Worm (Caenorhabditis elegans) whole organism, L3 larva: ENCODE measurements around the gene unc-71.

ENCODE experiments used
- R02D3.7 ChIP-seq: fragments of 150-350 bp; optimal IDR thresholded peaks from 2 replicates; lab custom pipeline; 2014; ENCODE audit warnings: missing biosample characterization, missing genetic modification characterization
- aly-2 ChIP-seq: fragments of 150-350 bp; optimal IDR thresholded peaks from 2 replicates; lab custom pipeline; 2014; ENCODE audit warnings: missing biosample characterization, missing genetic modification characterization
- ceh-16 ChIP-seq: sonication (generic microtip); optimal IDR thresholded peaks from 2 replicates; lab custom pipeline; 2017; ENCODE audit warnings: missing biosample characterization, missing genetic modification characterization
- ceh-28 ChIP-seq: fragments of 150-350 bp; optimal IDR thresholded peaks from 2 replicates; lab custom pipeline; 2014; ENCODE audit warnings: missing biosample characterization, missing genetic modification reagents, missing genetic modification characterization
- ceh-82 ChIP-seq: fragments of 150-350 bp; optimal IDR thresholded peaks from 2 replicates; lab custom pipeline; 2014; ENCODE audit warnings: missing biosample characterization, missing genetic modification characterization
- daf-12 ChIP-seq: fragments of 150-350 bp; optimal IDR thresholded peaks from 2 replicates; lab custom pipeline; 2014; ENCODE audit warnings: missing biosample characterization, missing genetic modification reagents, missing genetic modification characterization
- egl-5 ChIP-seq: fragments of 150-350 bp; optimal IDR thresholded peaks from 2 replicates; lab custom pipeline; 2017; ENCODE audit warnings: missing biosample characterization, missing genetic modification reagents, missing genetic modification characterization, inconsistent platforms
- elt-2 ChIP-seq: sonication (generic microtip); optimal IDR thresholded peaks from 2 replicates; lab custom pipeline; 2016; ENCODE audit warnings: missing genetic modification reagents, mild to moderate bottlenecking, missing genetic modification characterization, missing compliant biosample characterization
- elt-3 ChIP-seq, 3 experiments: fragments of 150-350 bp in 1 of 3; sonication (generic microtip) in 2 of 3; optimal IDR thresholded peaks; 2 replicates in 2 of 3; 4 replicates in 1 of 3; lab custom pipeline; 2014 to 2017; ENCODE audit warnings: missing biosample characterization in 3 of 3, missing genetic modification characterization in 3 of 3
- eor-1 ChIP-seq, 2 experiments: fragments of 150-350 bp; optimal IDR thresholded peaks; 2 replicates each; lab custom pipeline; 2014 to 2018; ENCODE audit warnings: missing biosample characterization in 2 of 2, missing genetic modification characterization in 2 of 2
- hmg-11 ChIP-seq: sonication (generic microtip); optimal IDR thresholded peaks from 2 replicates; lab custom pipeline; 2016; ENCODE audit warnings: missing genetic modification characterization, missing compliant biosample characterization
- jun-1 ChIP-seq: fragments of 150-350 bp; optimal IDR thresholded peaks from 2 replicates; lab custom pipeline; 2014; ENCODE audit warnings: missing biosample characterization, missing genetic modification reagents, missing genetic modification characterization
- lin-15B ChIP-seq: fragments of 150-350 bp; optimal IDR thresholded peaks from 2 replicates; lab custom pipeline; 2014; ENCODE audit warnings: missing biosample characterization, missing genetic modification characterization
- mml-1 ChIP-seq: fragments of 150-350 bp; sonication (generic microtip); optimal IDR thresholded peaks from 3 replicates; lab custom pipeline; 2014; ENCODE audit warnings: missing biosample characterization, missing genetic modification characterization
- nfya-1 ChIP-seq: sonication (generic microtip); optimal IDR thresholded peaks from 2 replicates; lab custom pipeline; 2017; ENCODE audit warnings: missing genetic modification characterization, mild to moderate bottlenecking, missing compliant biosample characterization, antibody characterized with exemption, moderate library complexity; ENCODE audit not compliant: insufficient read depth
- nhr-12 ChIP-seq: fragments of 150-350 bp; optimal IDR thresholded peaks from 2 replicates; lab custom pipeline; 2014; ENCODE audit warnings: missing biosample characterization, missing genetic modification characterization
- nhr-23 ChIP-seq: fragments of 150-350 bp; optimal IDR thresholded peaks from 2 replicates; lab custom pipeline; 2014; ENCODE audit warnings: missing biosample characterization, missing genetic modification reagents, missing genetic modification characterization
- nhr-237 ChIP-seq: fragments of 150-350 bp; optimal IDR thresholded peaks from 2 replicates; lab custom pipeline; 2014; ENCODE audit warnings: missing biosample characterization, missing genetic modification characterization
- nhr-25 ChIP-seq: sonication (generic microtip); optimal IDR thresholded peaks from 2 replicates; lab custom pipeline; 2017; ENCODE audit warnings: missing biosample characterization, missing genetic modification characterization
- nhr-28 ChIP-seq: fragments of 150-350 bp; optimal IDR thresholded peaks from 2 replicates; lab custom pipeline; 2014; ENCODE audit warnings: missing biosample characterization, missing genetic modification characterization
- nhr-43 ChIP-seq: sonication (generic microtip); optimal IDR thresholded peaks from 2 replicates; lab custom pipeline; 2016; ENCODE audit warnings: mild to moderate bottlenecking, missing genetic modification characterization, missing compliant biosample characterization; ENCODE audit not compliant: poor library complexity, severe bottlenecking
- nhr-67 ChIP-seq: fragments of 150-350 bp; optimal IDR thresholded peaks from 2 replicates; lab custom pipeline; 2014; ENCODE audit warnings: missing biosample characterization, missing genetic modification characterization
- pqm-1 ChIP-seq: fragments of 150-350 bp; optimal IDR thresholded peaks from 2 replicates; lab custom pipeline; 2017; ENCODE audit warnings: missing biosample characterization, missing genetic modification characterization, inconsistent platforms
- sea-2 ChIP-seq: fragments of 150-350 bp; sonication (generic microtip); optimal IDR thresholded peaks from 4 replicates; lab custom pipeline; 2014; ENCODE audit warnings: missing biosample characterization, missing genetic modification reagents, missing genetic modification characterization
- tbx-2 ChIP-seq: sonication (generic microtip); optimal IDR thresholded peaks from 2 replicates; lab custom pipeline; 2016; ENCODE audit warnings: mild to moderate bottlenecking, missing genetic modification characterization, missing compliant biosample characterization
- unc-62 ChIP-seq: fragments of 150-350 bp; sonication (generic microtip); optimal IDR thresholded peaks from 4 replicates; lab custom pipeline; 2014; ENCODE audit warnings: missing biosample characterization, missing genetic modification reagents, missing genetic modification characterization

Gene unc-71

ce11 chrIII:12870060-12870696 lies 21.4 kb downstream of the unc-71 start, which contains the start of gene Y37D8A.6:
TSS of gene Y37D8A.6 (minus strand) at chrIII:12870297.
- TF ChIP-seq elt-3 (tag; optimal IDR thresholded peaks at IDR 0.05; lab: Kevin White, UChicago) (no peak), ceh-82 (tag; lab: Kevin White, UChicago) (no peak), mml-1 (tag; lab: Kevin White, UChicago) (no peak), lin-15B (tag; lab: Kevin White, UChicago) (peak; percentile 15), nfya-1 (peak; percentile 24), nhr-43 (peak; percentile 4), hmg-11 (tag; lab: Kevin White, UChicago) (peak; percentile 52)

DNA sequence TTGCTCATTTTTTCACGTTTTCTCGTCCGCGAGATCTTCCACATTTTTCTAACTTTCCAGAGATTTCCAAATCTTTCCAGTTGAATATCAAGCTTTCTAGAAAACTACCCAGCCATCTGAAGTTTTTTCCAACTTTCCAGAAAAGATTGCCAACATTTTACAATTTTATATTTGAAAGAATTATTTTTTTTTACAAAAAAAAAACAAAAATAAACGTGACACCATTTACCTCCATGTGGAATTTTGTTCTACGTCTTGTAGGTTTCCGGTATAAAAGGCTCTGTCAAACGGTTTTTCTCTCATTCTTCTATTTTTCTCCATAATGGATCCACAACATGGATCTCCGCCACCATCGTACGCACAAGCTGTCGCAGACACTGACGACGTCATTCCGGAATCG lies 26.9 kb downstream of the unc-71 start, which contains the start of gene Y37D8A.8:
Gene Y37D8A.8, plus strand, starts transcription at position 301 of the 400 bp plus-strand sequence.
- TF ChIP-seq ceh-16 (tag; lab: Kevin White, UChicago) (no peak), tbx-2 (tag; lab: Kevin White, UChicago) (no peak), jun-1 (tag; lab: Kevin White, UChicago) (no peak), ceh-82 (tag; lab: Kevin White, UChicago) (no peak), nhr-67 (tag; lab: Kevin White, UChicago) (no peak)
- TF ChIP-seq, all 47 proteins: peak for 0

DNA sequence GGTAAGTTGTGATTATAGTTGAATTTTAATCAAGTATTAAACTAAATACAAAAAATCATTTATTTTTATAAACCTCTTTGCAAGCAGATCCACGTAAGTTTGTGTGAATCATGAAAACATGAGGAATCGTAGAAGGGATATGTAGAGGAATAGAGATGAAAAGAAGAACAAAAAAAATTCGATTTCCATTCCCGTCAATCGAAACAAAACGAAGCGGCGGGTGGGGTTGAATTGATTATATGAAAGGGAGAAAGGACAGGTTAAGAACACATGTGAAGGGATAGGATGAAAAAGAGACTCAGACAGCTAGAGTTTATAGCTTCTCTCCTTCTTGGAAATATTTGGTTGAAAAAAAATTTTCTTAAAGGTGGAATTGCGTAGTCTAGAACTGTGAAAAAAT lies 31.4 kb downstream of the unc-71 start:
- TF ChIP-seq nhr-25 (tag; lab: Kevin White, UChicago) (peak; percentile 28), elt-2 (tag; lab: Kevin White, UChicago) (no peak)

- TF ChIP-seq nhr-28 (tag; lab: Kevin White, UChicago) (no peak), nfya-1 (no peak), aly-2 (no peak), nhr-43 (no peak)
- TF ChIP-seq, all 47 proteins: peak for 0
Measured at ce11 chrIII:12856628-12857027, 34.9 kb downstream of the unc-71 start, which contains the start of gene Y37D8A.26. TSS of gene Y37D8A.26 (minus strand) at chrIII:12856728.

DNA sequence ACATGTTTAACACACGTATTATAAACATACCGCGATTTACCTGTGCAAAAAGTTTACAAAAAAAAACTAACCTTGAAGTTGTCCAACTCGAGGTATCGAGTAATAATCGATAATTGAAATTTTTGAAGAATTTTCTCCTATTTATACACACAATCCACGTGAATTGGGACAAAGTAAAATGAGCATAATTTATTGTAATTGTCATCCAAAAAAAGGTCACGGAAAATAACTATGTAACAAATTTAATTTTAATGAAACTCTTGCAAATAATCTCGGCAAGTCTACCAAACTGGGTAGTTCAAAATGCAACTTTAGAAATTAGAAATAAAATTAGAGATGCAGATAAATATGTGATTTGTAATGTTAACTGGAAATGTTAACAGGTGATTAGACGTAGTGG lies 36.1 kb downstream of the unc-71 start, which contains the start of gene Y37D8A.5:
Gene Y37D8A.5, minus strand, starts transcription at position 101 of the 400 bp plus-strand sequence.
- TF ChIP-seq lin-15B (tag; lab: Kevin White, UChicago) (no peak), ceh-28 (tag; lab: Kevin White, UChicago) (peak; percentile 23), nhr-237 (no peak), sea-2 (GFP tag; lab: Kevin White, UChicago) (no peak), egl-5 (tag; lab: Kevin White, UChicago) (no peak)

- peak in 2 of 3 experiments; percentile 31 to 39 for TF ChIP-seq elt-3 (tag; optimal IDR thresholded peaks at IDR 0.05; lab: Kevin White, UChicago)
- TF ChIP-seq nhr-12 (tag; lab: Kevin White, UChicago) = no peak
- peak; percentile 53 for TF ChIP-seq ceh-28 (tag; lab: Kevin White, UChicago)
Measured at ce11 chrIII:12851034-12851433, 40.5 kb downstream of the unc-71 start.

DNA sequence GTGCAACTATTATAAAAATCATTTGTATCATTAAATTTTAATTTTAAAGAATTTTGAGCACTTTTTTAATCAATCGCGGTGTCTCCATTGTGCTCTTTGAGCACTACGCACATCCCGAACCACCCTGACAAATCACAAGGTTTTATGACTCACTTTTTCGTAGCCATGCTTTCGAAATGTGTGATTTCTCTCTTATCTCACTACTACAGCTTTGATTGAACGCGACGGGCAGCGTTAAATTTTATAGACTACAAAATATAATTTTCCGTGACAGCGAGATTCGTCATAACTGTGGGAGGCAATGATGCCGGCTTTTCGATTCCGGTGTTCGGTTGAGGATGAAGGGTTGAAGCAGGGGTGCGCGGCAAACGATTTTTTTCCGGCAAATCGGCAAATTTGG lies 41.8 kb downstream of the unc-71 start:
- TF ChIP-seq eor-1 (tag; optimal IDR thresholded peaks at IDR 0.05; lab: Kevin White, UChicago) = no peak
- TF ChIP-seq pqm-1 (tag; lab: Kevin White, UChicago) = peak; percentile 37
- peak; percentile 37 for TF ChIP-seq elt-2 (tag; lab: Kevin White, UChicago)

ce11 chrIII:12848981-12849589 lies 42.5 kb downstream of the unc-71 start:
- TF ChIP-seq daf-12 (tag; lab: Kevin White, UChicago) = peak; percentile 43
- peak; percentile 20 for TF ChIP-seq ceh-28 (tag; lab: Kevin White, UChicago)
- TF ChIP-seq elt-3 (tag; optimal IDR thresholded peaks at IDR 0.05; lab: Kevin White, UChicago) = peak; percentile 49 to 95 (median 82)
- no peak for TF ChIP-seq jun-1 (tag; lab: Kevin White, UChicago)
- TF ChIP-seq nhr-28 (tag; lab: Kevin White, UChicago) = no peak
- peak; percentile 20 for TF ChIP-seq lin-15B (tag; lab: Kevin White, UChicago)
- peak; percentile 59 for TF ChIP-seq unc-62 (GFP tag; lab: Kevin White, UChicago)
- TF ChIP-seq R02D3.7 (tag; lab: Kevin White, UChicago) = peak; percentile 21
- peak; percentile 83 for TF ChIP-seq nhr-25 (tag; lab: Kevin White, UChicago)
- TF ChIP-seq nhr-23 (tag; lab: Kevin White, UChicago) = peak; percentile 94
- peak; percentile 86 for TF ChIP-seq nhr-43
